Worm (Caenorhabditis elegans) whole organism, early embryonic: ENCODE measurements around the gene mans-4.

ENCODE experiments used
- B0310.2 ChIP-seq: sonication (generic microtip); optimal IDR thresholded peaks from 2 replicates; lab custom pipeline; 2016; ENCODE audit warnings: mild to moderate bottlenecking, missing genetic modification characterization, missing compliant biosample characterization
- F13C5.2 ChIP-seq: sonication (generic microtip); optimal IDR thresholded peaks from 2 replicates; lab custom pipeline; 2017; ENCODE audit warnings: mild to moderate bottlenecking, missing genetic modification characterization, inconsistent platforms, missing compliant biosample characterization
- aly-1 ChIP-seq: sonication (generic microtip); optimal IDR thresholded peaks from 2 replicates; lab custom pipeline; 2016; ENCODE audit warnings: missing genetic modification characterization, missing compliant biosample characterization
- ama-1 ChIP-seq: fragments of 150-350 bp; optimal IDR thresholded peaks from 2 replicates; lab custom pipeline; 2014
- ceh-13 ChIP-seq: fragments of 200-800 bp; sonication (Bioruptor generic); optimal IDR thresholded peaks from 2 replicates; lab custom pipeline; 2018; ENCODE audit warnings: mild to moderate bottlenecking, missing genetic modification characterization, missing compliant biosample characterization
- ceh-36 ChIP-seq: sonication (generic microtip); optimal IDR thresholded peaks from 2 replicates; lab custom pipeline; 2016; ENCODE audit warnings: missing genetic modification characterization, inconsistent platforms, missing compliant biosample characterization
- ets-7 ChIP-seq: sonication (generic microtip); optimal IDR thresholded peaks from 2 replicates; lab custom pipeline; 2016; ENCODE audit warnings: missing genotype, missing genetic modification characterization, missing compliant biosample characterization
- flt-1 ChIP-seq: fragments of 200-800 bp; sonication (Bioruptor generic); IDR thresholded peaks from 2 replicates; pipeline ENCODE4 v1.3.6; 2022; ENCODE audit warnings: missing genetic modification characterization, missing compliant biosample characterization
- hmbx-1 ChIP-seq: sonication (generic microtip); optimal IDR thresholded peaks from 2 replicates; lab custom pipeline; 2016; ENCODE audit warnings: mild to moderate bottlenecking, missing genetic modification characterization, missing compliant biosample characterization
- hmg-4 ChIP-seq: fragments of 200-800 bp; sonication (Bioruptor generic); optimal IDR thresholded peaks from 2 replicates; lab custom pipeline; 2018; ENCODE audit warnings: mild to moderate bottlenecking, missing genetic modification characterization, missing compliant biosample characterization
- hnd-1 ChIP-seq: sonication (generic microtip); optimal IDR thresholded peaks from 2 replicates; lab custom pipeline; 2016; ENCODE audit warnings: missing genetic modification characterization, missing compliant biosample characterization
- pes-1 ChIP-seq: fragments of 200-800 bp; sonication (Bioruptor generic); IDR thresholded peaks from 2 replicates; pipeline ENCODE4 v1.3.6; 2022; ENCODE audit warnings: missing genetic modification reagents, missing genetic modification characterization, missing compliant biosample characterization
- scrt-1 ChIP-seq: fragments of 200-800 bp; sonication (Bioruptor generic); IDR thresholded peaks from 2 replicates; pipeline ENCODE4 v1.3.6; 2022; ENCODE audit warnings: missing genetic modification characterization, missing compliant biosample characterization
- sea-1 ChIP-seq: fragments of 200-800 bp; sonication (Bioruptor generic); conservative IDR thresholded peaks from 2 replicates; pipeline ENCODE4 v1.3.6; 2022; ENCODE audit warnings: missing genetic modification characterization, missing compliant biosample characterization
- tbx-11 ChIP-seq: fragments of 200-800 bp; sonication (Bioruptor generic); IDR thresholded peaks from 2 replicates; pipeline ENCODE4 v1.3.6; 2022; ENCODE audit warnings: missing genetic modification characterization, missing compliant biosample characterization
- tbx-37 ChIP-seq: fragments of 200-800 bp; sonication (Bioruptor generic); conservative IDR thresholded peaks from 2 replicates; pipeline ENCODE4 v1.3.6; 2022; ENCODE audit warnings: missing genetic modification reagents, missing genetic modification characterization, missing compliant biosample characterization
- tra-4 ChIP-seq: sonication (generic microtip); optimal IDR thresholded peaks from 2 replicates; lab custom pipeline; 2017; ENCODE audit warnings: missing genetic modification characterization, missing compliant biosample characterization

Gene mans-4

DNA sequence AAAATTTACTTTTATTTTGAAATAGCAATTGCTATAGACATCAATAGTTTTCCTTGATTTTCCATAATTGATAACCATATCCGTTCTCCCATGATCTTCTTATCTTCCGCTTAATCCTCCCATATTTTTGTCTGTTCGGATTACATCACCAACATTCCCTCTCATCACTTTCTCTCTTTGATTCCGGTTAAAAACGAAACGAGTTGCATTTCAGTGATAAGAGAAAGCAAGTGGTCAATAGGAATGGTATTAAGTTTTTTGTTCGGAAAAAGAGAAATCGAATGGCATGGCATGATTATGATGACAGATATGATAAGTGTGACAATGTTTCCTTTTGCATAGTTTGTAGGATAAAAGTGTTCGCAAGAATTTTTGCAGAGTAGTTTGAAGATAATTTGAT is 33.6 kb upstream of the mans-4 start:
- TF ChIP-seq hnd-1 (tag; lab: Kevin White, UChicago): no peak
- no peak for TF ChIP-seq tra-4 (tag; lab: Kevin White, UChicago)

ce11 chrIV:9108631-9109030 is 30.3 kb upstream of the mans-4 start, which contains the start of gene aly-1:
Gene aly-1 (plus strand): TSS chrIV:9108931.
- no peak for TF ChIP-seq ets-7 (tag; lab: Kevin White, UChicago)
- no peak for TF ChIP-seq pes-1
- no peak for TF ChIP-seq tbx-37
- no peak for TF ChIP-seq aly-1 (tag; lab: Kevin White, UChicago)
- TF ChIP-seq hmbx-1 (tag; lab: Kevin White, UChicago): no peak
- TF ChIP-seq ama-1: no peak
- TF ChIP-seq sea-1 (GFP tag; lab: Robert Waterston, UW): no peak
- TF ChIP-seq F13C5.2 (tag; lab: Kevin White, UChicago): no peak
- no peak for TF ChIP-seq hnd-1 (tag; lab: Kevin White, UChicago)
- TF ChIP-seq tra-4 (tag; lab: Kevin White, UChicago): no peak
- no peak for TF ChIP-seq ceh-13 (GFP tag; lab: Kevin White, UChicago)
- no peak for TF ChIP-seq flt-1 (GFP tag; lab: Robert Waterston, UW)
- TF ChIP-seq ceh-36 (tag; lab: Kevin White, UChicago): no peak
- TF ChIP-seq tbx-11 (GFP tag; lab: Robert Waterston, UW): no peak
- no peak for TF ChIP-seq scrt-1 (GFP tag; lab: Robert Waterston, UW)
- no peak for TF ChIP-seq hmg-4 (GFP tag; lab: Kevin White, UChicago)
- no peak for TF ChIP-seq B0310.2

DNA sequence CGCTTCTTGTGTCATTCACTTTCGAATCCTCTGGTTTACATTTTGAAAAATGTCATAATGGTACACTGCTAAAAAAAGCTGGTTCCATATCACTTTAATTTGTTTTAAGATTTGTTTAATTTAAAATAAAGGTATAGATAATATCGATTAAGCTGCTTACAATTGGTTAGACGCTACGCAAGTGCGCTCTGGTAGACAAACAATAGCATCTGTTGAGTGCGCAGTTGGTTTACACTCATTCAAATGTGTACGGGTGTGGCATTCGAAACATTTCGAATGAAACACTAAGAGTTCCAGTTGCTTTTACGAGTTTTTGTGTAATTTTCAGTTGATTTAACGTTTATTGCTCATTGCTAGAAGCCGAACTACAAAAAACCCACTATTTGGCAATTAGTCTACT is 29.1 kb upstream of the mans-4 start:
- TF ChIP-seq tbx-37 (no peak), flt-1 (GFP tag; lab: Robert Waterston, UW) (no peak), ceh-13 (GFP tag; lab: Kevin White, UChicago) (no peak), F13C5.2 (tag; lab: Kevin White, UChicago) (peak; percentile 36)

ce11 chrIV:9104071-9105016 is 26.0 kb upstream of the mans-4 start, which contains the start of the genes C01F6.14 and fem-3:
Gene C01F6.14 (minus strand): TSS chrIV:9104121.
Gene fem-3 (plus strand): TSS chrIV:9104966.
- TF ChIP-seq hmbx-1 (tag; lab: Kevin White, UChicago) (no peak), hmg-4 (GFP tag; lab: Kevin White, UChicago) (no peak)

ce11 chrIV:9100835-9101234 is 22.5 kb upstream of the mans-4 start:
- no peak for TF ChIP-seq B0310.2
- no peak for TF ChIP-seq tbx-11 (GFP tag; lab: Robert Waterston, UW)
- no peak for TF ChIP-seq tbx-37
- no peak for TF ChIP-seq ceh-13 (GFP tag; lab: Kevin White, UChicago)
- TF ChIP-seq aly-1 (tag; lab: Kevin White, UChicago): no peak
- TF ChIP-seq ceh-36 (tag; lab: Kevin White, UChicago): no peak
- no peak for TF ChIP-seq sea-1 (GFP tag; lab: Robert Waterston, UW)
- TF ChIP-seq ama-1: no peak
- TF ChIP-seq F13C5.2 (tag; lab: Kevin White, UChicago): no peak
- no peak for TF ChIP-seq hmbx-1 (tag; lab: Kevin White, UChicago)
- TF ChIP-seq ets-7 (tag; lab: Kevin White, UChicago): no peak
- no peak for TF ChIP-seq hmg-4 (GFP tag; lab: Kevin White, UChicago)
- TF ChIP-seq tra-4 (tag; lab: Kevin White, UChicago): no peak
- TF ChIP-seq flt-1 (GFP tag; lab: Robert Waterston, UW): no peak
- TF ChIP-seq pes-1: no peak
- no peak for TF ChIP-seq hnd-1 (tag; lab: Kevin White, UChicago)

ce11 chrIV:9098942-9099341 is 20.6 kb upstream of the mans-4 start, which contains the start of gene gldi-10:
Gene gldi-10 (plus strand): TSS chrIV:9099242.
- TF ChIP-seq tbx-37: no peak

- peak; percentile 28 for TF ChIP-seq F13C5.2 (tag; lab: Kevin White, UChicago)
- no peak for TF ChIP-seq ets-7 (tag; lab: Kevin White, UChicago)
These were observed 18.0 kb upstream of the mans-4 start, which contains the start of the genes znf-706 and cpna-3 for ce11 chrIV:9096160-9096879. Gene znf-706 (minus strand): TSS chrIV:9096231. Gene cpna-3 (plus strand): TSS chrIV:9096842.

DNA sequence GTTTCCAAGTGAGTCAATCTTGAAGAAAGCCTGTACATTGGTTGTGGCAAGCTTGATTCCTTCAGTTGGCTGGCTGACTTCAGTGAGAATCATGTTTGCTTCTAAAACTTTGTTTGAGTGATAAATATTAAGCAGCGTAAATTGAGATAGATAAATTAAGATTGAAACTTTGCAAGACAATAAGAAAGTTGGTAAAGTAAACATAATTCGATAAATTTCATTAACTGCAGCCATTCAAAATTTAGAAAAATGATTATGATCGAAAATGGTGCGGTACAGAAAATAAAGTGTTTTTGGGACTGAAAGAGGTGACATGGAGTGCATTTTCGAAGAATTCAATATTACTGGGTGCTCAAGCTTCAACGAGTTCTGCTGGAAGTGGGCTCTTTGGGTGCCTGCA is 17.2 kb upstream of the mans-4 start, which contains the start of gene icln-1:
Gene icln-1 (minus strand): TSS at position 101 of the 400 bp plus-strand sequence.
- TF ChIP-seq ceh-13 (GFP tag; lab: Kevin White, UChicago): no peak
- no peak for TF ChIP-seq tra-4 (tag; lab: Kevin White, UChicago)
- no peak for TF ChIP-seq ets-7 (tag; lab: Kevin White, UChicago)
- no peak for TF ChIP-seq ama-1
- TF ChIP-seq hnd-1 (tag; lab: Kevin White, UChicago): no peak
